Fruit fly (Drosophila melanogaster): ENCODE data around the gene CG9312.
A peak's percentile ranks its signal among the peaks of the same experiment; 100 is the strongest.

DNA sequence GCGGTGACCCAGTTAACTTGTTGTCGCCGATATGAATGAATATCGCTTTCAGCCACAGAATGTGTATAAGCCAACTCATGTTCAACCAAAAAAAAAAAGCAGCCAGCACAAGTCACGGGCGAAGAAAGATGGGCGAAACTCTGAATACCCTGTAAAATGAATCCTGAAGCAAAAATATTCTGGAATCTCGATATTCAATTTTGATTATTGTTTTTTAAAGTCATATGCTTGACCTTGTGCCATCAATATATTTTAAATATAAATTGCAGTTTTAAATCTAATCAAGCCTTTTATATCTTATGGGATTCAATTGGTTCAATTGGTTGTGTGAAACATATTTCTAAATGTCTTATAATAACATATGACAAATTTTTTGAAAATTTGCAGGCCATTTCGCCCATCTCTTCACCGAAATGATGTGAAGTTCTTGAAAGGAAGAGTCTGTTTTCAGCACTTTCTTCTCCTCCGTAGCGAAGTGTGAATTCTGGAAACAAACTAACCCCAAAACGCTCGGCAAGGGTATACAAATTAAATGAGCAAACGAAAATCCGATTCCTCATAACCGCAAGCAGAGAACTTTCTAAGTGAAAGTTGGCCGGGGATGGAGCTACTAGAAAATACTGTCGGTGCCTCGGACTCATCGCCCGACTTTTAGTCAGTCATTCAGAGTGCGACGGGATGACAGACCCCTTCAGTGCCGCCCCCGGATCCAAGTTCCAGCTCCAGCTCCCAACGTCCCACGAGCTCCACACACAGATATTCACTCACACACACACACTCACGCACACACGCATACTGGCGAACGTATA lies 50.2 kb downstream of the CG9312 start:
- no peak for TF ChIP-seq CG6791 (GFP tag; IDR thresholded peaks at IDR 0.05; ENCODE audit: partially characterized antibody)
- no peak for TF ChIP-seq CG3838 (GFP tag; optimal IDR thresholded peaks at IDR 0.05)
- TF ChIP-seq jing (GFP tag; optimal IDR thresholded peaks at IDR 0.05) = no peak
- TF ChIP-seq peb (GFP tag; IDR thresholded peaks at IDR 0.05) = no peak
- no peak for TF ChIP-seq Dek (tag; optimal IDR thresholded peaks at IDR 0.05)
- TF ChIP-seq stc (GFP tag; IDR thresholded peaks at IDR 0.05) = no peak
- TF ChIP-seq Aef1 (GFP tag; IDR thresholded peaks at IDR 0.05) = no peak
- no peak for TF ChIP-seq pita (GFP tag; optimal IDR thresholded peaks at IDR 0.05)
- TF ChIP-seq CG14014 (GFP tag; IDR thresholded peaks at IDR 0.05) = no peak
- TF ChIP-seq Ssrp (tag; optimal IDR thresholded peaks at IDR 0.05) = peak; percentile 23
- no peak for TF ChIP-seq psq (GFP tag; optimal IDR thresholded peaks at IDR 0.05)
- TF ChIP-seq onecut (GFP tag; IDR thresholded peaks at IDR 0.05) = no peak

Measured in whole organism, embryonic.